Worm (Caenorhabditis elegans) whole organism, L4 larva: ENCODE measurements around the gene F44E5.2.

Experiments used
- F10B5.3 ChIP-seq: sonication (generic microtip); optimal IDR thresholded peaks from 2 replicates; lab custom pipeline; 2016; ENCODE audit warnings: mild to moderate bottlenecking, missing genetic modification characterization, missing compliant biosample characterization
- F26F4.8 ChIP-seq: fragments of 200-800 bp; sonication (Bioruptor generic); conservative IDR thresholded peaks from 2 replicates; pipeline ENCODE4 v1.3.6; 2022; ENCODE audit warnings: missing genetic modification characterization, missing compliant biosample characterization
- F37D6.2 ChIP-seq: sonication (generic microtip); optimal IDR thresholded peaks from 2 replicates; lab custom pipeline; 2016; ENCODE audit warnings: mild to moderate bottlenecking, missing genetic modification characterization, missing compliant biosample characterization
- F49E8.2 ChIP-seq: sonication (generic microtip); optimal IDR thresholded peaks from 2 replicates; lab custom pipeline; 2016; ENCODE audit warnings: missing compliant biosample characterization, mild to moderate bottlenecking, missing genetic modification characterization, borderline replicate concordance
- T20F7.1 ChIP-seq: fragments of 200-800 bp; sonication (Bioruptor generic); optimal IDR thresholded peaks from 2 replicates; lab custom pipeline; 2018; ENCODE audit warnings: mild to moderate bottlenecking, missing genetic modification characterization, missing compliant biosample characterization
- Y5F2A.4 ChIP-seq: fragments of 200-800 bp; sonication (Bioruptor generic); optimal IDR thresholded peaks from 2 replicates; lab custom pipeline; 2018; ENCODE audit warnings: mild to moderate bottlenecking, missing genetic modification characterization, missing compliant biosample characterization
- ZK546.5 ChIP-seq, 2 experiments: sonication (generic microtip); optimal IDR thresholded peaks; 2 replicates each; lab custom pipeline; 2017; ENCODE audit warnings: missing biosample characterization in 2 of 2, missing genetic modification characterization in 2 of 2
- aha-1 ChIP-seq: fragments of 150-350 bp; peaks from one replicate; lab custom pipeline; 2014; ENCODE audit warnings: missing biosample characterization, missing genetic modification characterization
- ama-1 ChIP-seq: fragments of 150-350 bp; optimal IDR thresholded peaks from 2 replicates; lab custom pipeline; 2014; ENCODE audit warnings: inconsistent platforms, mixed read lengths
- arid-1 ChIP-seq: fragments of 200-800 bp; sonication (Bioruptor generic); conservative IDR thresholded peaks from 2 replicates; pipeline ENCODE4 v1.3.6; 2022; ENCODE audit warnings: missing genetic modification reagents, missing genetic modification characterization, missing compliant biosample characterization
- ceh-20 ChIP-seq: fragments of 200-800 bp; sonication (Bioruptor generic); IDR thresholded peaks from 2 replicates; pipeline ENCODE4 v1.3.6; 2022; ENCODE audit warnings: missing genetic modification reagents, missing genetic modification characterization, missing compliant biosample characterization
- ceh-28 ChIP-seq: fragments of 150-350 bp; optimal IDR thresholded peaks from 2 replicates; lab custom pipeline; 2014; ENCODE audit warnings: missing biosample characterization, missing genetic modification reagents, missing genetic modification characterization
- ceh-32 ChIP-seq: sonication (generic microtip); optimal IDR thresholded peaks from 2 replicates; lab custom pipeline; 2016; ENCODE audit warnings: mild to moderate bottlenecking, missing genetic modification characterization, missing compliant biosample characterization; ENCODE audit not compliant: poor library complexity
- ceh-82 ChIP-seq: sonication (generic microtip); optimal IDR thresholded peaks from 2 replicates; lab custom pipeline; 2017; ENCODE audit warnings: missing biosample characterization, missing genetic modification characterization
- daf-16 ChIP-seq, 3 experiments: sonication (generic microtip); optimal IDR thresholded peaks; 2 replicates each; lab custom pipeline; 2016 to 2017; ENCODE audit warnings: missing genetic modification characterization in 3 of 3, missing genetic modification reagents in 3 of 3, mild to moderate bottlenecking in 2 of 3, missing compliant biosample characterization in 2 of 3, missing biosample characterization in 1 of 3, moderate library complexity in 1 of 3
- dmd-9 ChIP-seq: fragments of 200-800 bp; sonication (Bioruptor generic); IDR thresholded peaks from 2 replicates; pipeline ENCODE4 v1.3.6; 2022; ENCODE audit warnings: missing genetic modification reagents, missing genetic modification characterization, missing compliant biosample characterization
- dpl-1 ChIP-seq: fragments of 150-350 bp; optimal IDR thresholded peaks from 2 replicates; lab custom pipeline; 2014; ENCODE audit warnings: missing biosample characterization, missing genetic modification reagents, missing genetic modification characterization
- fkh-10 ChIP-seq: fragments of 150-350 bp; optimal IDR thresholded peaks from 2 replicates; lab custom pipeline; 2014; ENCODE audit warnings: missing biosample characterization, missing genetic modification reagents, missing genetic modification characterization
- gei-8 ChIP-seq: fragments of 200-800 bp; sonication (Bioruptor generic); optimal IDR thresholded peaks from 2 replicates; lab custom pipeline; 2018; ENCODE audit warnings: mild to moderate bottlenecking, missing genetic modification characterization, missing compliant biosample characterization
- hif-1 ChIP-seq, 2 experiments: sonication (generic microtip); optimal IDR thresholded peaks; 2 replicates each; lab custom pipeline; 2016 to 2017; ENCODE audit warnings: missing compliant biosample characterization in 2 of 2, missing genetic modification characterization in 2 of 2, missing genetic modification reagents in 2 of 2, missing genotype in 2 of 2, mild to moderate bottlenecking in 1 of 2
- hlh-30 ChIP-seq: sonication (generic microtip); optimal IDR thresholded peaks from 2 replicates; lab custom pipeline; 2017; ENCODE audit warnings: antibody characterized with exemption, mild to moderate bottlenecking, missing genetic modification characterization, missing compliant biosample characterization; ENCODE audit not compliant: insufficient read depth
- hmg-1.1 ChIP-seq: fragments of 200-800 bp; sonication (Bioruptor generic); IDR thresholded peaks from 2 replicates; pipeline ENCODE4 v1.3.6; 2022; ENCODE audit warnings: missing genetic modification reagents, missing genetic modification characterization, missing compliant biosample characterization
- jun-1 ChIP-seq: fragments of 150-350 bp; optimal IDR thresholded peaks from 2 replicates; lab custom pipeline; 2014; ENCODE audit warnings: missing biosample characterization, missing genetic modification reagents, missing genetic modification characterization
- lin-13 ChIP-seq: fragments of 150-350 bp; optimal IDR thresholded peaks from 2 replicates; lab custom pipeline; 2014; ENCODE audit warnings: missing biosample characterization, missing genetic modification reagents, missing genetic modification characterization
- lin-15B ChIP-seq: fragments of 150-350 bp; sonication (generic microtip); optimal IDR thresholded peaks from 3 replicates; lab custom pipeline; 2014; ENCODE audit warnings: missing biosample characterization, missing genetic modification characterization
- lin-38 ChIP-seq: fragments of 200-800 bp; sonication (Bioruptor generic); IDR thresholded peaks from 2 replicates; pipeline ENCODE4 v1.3.6; 2022; ENCODE audit warnings: missing genetic modification reagents, missing genetic modification characterization, missing compliant biosample characterization
- lir-3 ChIP-seq: sonication (generic microtip); optimal IDR thresholded peaks from 2 replicates; lab custom pipeline; 2016; ENCODE audit warnings: mild to moderate bottlenecking, missing genetic modification characterization, missing compliant biosample characterization
- lsy-2 ChIP-seq, 2 experiments: fragments of 150-350 bp in 1 of 2; sonication (generic microtip) in 1 of 2; optimal IDR thresholded peaks; 2 replicates each; lab custom pipeline; 2014 to 2017; ENCODE audit warnings: missing biosample characterization in 2 of 2, missing genetic modification characterization in 2 of 2
- madf-5 ChIP-seq, 2 experiments: fragments of 200-800 bp; sonication (Bioruptor generic); IDR thresholded peaks; 2 replicates each; pipeline ENCODE4 v1.3.6; 2022; ENCODE audit warnings: missing compliant biosample characterization in 2 of 2, missing genetic modification characterization in 2 of 2
- madf-9 ChIP-seq: fragments of 200-800 bp; sonication (Bioruptor generic); conservative IDR thresholded peaks from 2 replicates; pipeline ENCODE4 v1.3.6; 2022; ENCODE audit warnings: missing genetic modification reagents, missing genetic modification characterization, missing compliant biosample characterization
- mdt-29 ChIP-seq: fragments of 200-800 bp; sonication (Bioruptor generic); IDR thresholded peaks from 2 replicates; pipeline ENCODE4 v1.3.6; 2022; ENCODE audit warnings: missing genetic modification reagents, missing genetic modification characterization, missing compliant biosample characterization
- mep-1 ChIP-seq: fragments of 150-350 bp; sonication (generic microtip); optimal IDR thresholded peaks from 3 replicates; lab custom pipeline; 2014; ENCODE audit warnings: missing biosample characterization, missing genetic modification characterization
- mxl-3 ChIP-seq: fragments of 200-800 bp; sonication (Bioruptor generic); optimal IDR thresholded peaks from 2 replicates; lab custom pipeline; 2018; ENCODE audit warnings: mild to moderate bottlenecking, missing genetic modification characterization, missing compliant biosample characterization
- nhr-102 ChIP-seq: sonication (generic microtip); optimal IDR thresholded peaks from 2 replicates; lab custom pipeline; 2016; ENCODE audit warnings: mild to moderate bottlenecking, missing genetic modification characterization, moderate library complexity, missing compliant biosample characterization
- nhr-11 ChIP-seq: fragments of 150-350 bp; optimal IDR thresholded peaks from 2 replicates; lab custom pipeline; 2014; ENCODE audit warnings: missing biosample characterization, missing genetic modification characterization
- nhr-237 ChIP-seq: sonication (generic microtip); optimal IDR thresholded peaks from 2 replicates; lab custom pipeline; 2017; ENCODE audit warnings: missing biosample characterization, missing genetic modification characterization
- nhr-25 ChIP-seq: sonication (generic microtip); optimal IDR thresholded peaks from 2 replicates; lab custom pipeline; 2017; ENCODE audit warnings: missing genetic modification characterization, mild to moderate bottlenecking, missing compliant biosample characterization, antibody characterized with exemption, moderate library complexity, borderline replicate concordance; ENCODE audit not compliant: insufficient read depth
- nhr-42 ChIP-seq: fragments of 200-800 bp; sonication (Bioruptor generic); IDR thresholded peaks from 2 replicates; pipeline ENCODE4 v1.3.6; 2022; ENCODE audit warnings: missing genetic modification characterization, missing compliant biosample characterization
- nhr-6 ChIP-seq: fragments of 150-350 bp; optimal IDR thresholded peaks from 2 replicates; lab custom pipeline; 2014; ENCODE audit warnings: missing biosample characterization, missing genetic modification characterization
- pha-4 ChIP-seq, 2 experiments: fragments of 150-350 bp in 1 of 2; fragments of 200-800 bp in 1 of 2; sonication (Bioruptor generic) in 1 of 2; IDR thresholded peaks in 1 of 2; optimal IDR thresholded peaks in 1 of 2; 2 replicates each; pipeline versions ENCODE4 v1.3.6 to Lab custom; 2014 to 2022; ENCODE audit warnings: missing genetic modification characterization in 2 of 2, missing genetic modification reagents in 2 of 2, missing biosample characterization in 1 of 2, missing compliant biosample characterization in 1 of 2
- pqm-1 ChIP-seq: sonication (generic microtip); optimal IDR thresholded peaks from 2 replicates; lab custom pipeline; 2017; ENCODE audit warnings: missing biosample characterization, missing genetic modification characterization
- rbr-2 ChIP-seq: sonication (generic microtip); optimal IDR thresholded peaks from 2 replicates; lab custom pipeline; 2016; ENCODE audit warnings: missing genotype, missing genetic modification characterization, missing compliant biosample characterization
- snpc-1.2 ChIP-seq: fragments of 200-800 bp; sonication (Bioruptor generic); IDR thresholded peaks from 2 replicates; pipeline ENCODE4 v1.3.6; 2022; ENCODE audit warnings: missing genetic modification reagents, missing genetic modification characterization, missing compliant biosample characterization
- snpc-4 ChIP-seq: fragments of 150-350 bp; optimal IDR thresholded peaks from 2 replicates; lab custom pipeline; 2014; ENCODE audit warnings: missing biosample characterization, missing genetic modification characterization
- spr-3 ChIP-seq: fragments of 200-800 bp; sonication (Bioruptor generic); optimal IDR thresholded peaks from 2 replicates; lab custom pipeline; 2018; ENCODE audit warnings: mild to moderate bottlenecking, missing genetic modification characterization, missing compliant biosample characterization
- unc-39 ChIP-seq: sonication (generic microtip); optimal IDR thresholded peaks from 2 replicates; lab custom pipeline; 2017; ENCODE audit warnings: missing biosample characterization, missing genetic modification characterization
- zag-1 ChIP-seq: fragments of 150-350 bp; optimal IDR thresholded peaks from 2 replicates; lab custom pipeline; 2014; ENCODE audit warnings: missing biosample characterization, missing genetic modification characterization
- zip-11 ChIP-seq: fragments of 200-800 bp; sonication (Bioruptor generic); IDR thresholded peaks from 2 replicates; pipeline ENCODE4 v1.3.6; 2022; ENCODE audit warnings: missing genetic modification characterization, missing compliant biosample characterization

Gene F44E5.2

ce11 chrII:11749490-11750172 is 16.9 kb upstream of the F44E5.2 start (continued):
- TF ChIP-seq nhr-42 (peak; percentile 49; the same call in 1 of the 2 replicates), ceh-82 (tag; lab: Kevin White, UChicago) (no peak), mxl-3 (peak; percentile 79), snpc-1.2 (0 out of 2 replicates have a peak, but pooled peaks have one; percentile 49), lsy-2 (tag; optimal IDR thresholded peaks at IDR 0.05; lab: Kevin White, UChicago) (peak; percentile 66 to 67), madf-9 (GFP tag; lab: Robert Waterston, UW) (peak; percentile 73; the same call in 1 of the 2 replicates), ceh-20 (GFP tag; lab: Robert Waterston, UW) (peak; percentile 63; the same call in 1 of the 2 replicates), mep-1 (tag; lab: Kevin White, UChicago) (peak; percentile 90), nhr-25 (tag; lab: Kevin White, UChicago) (peak; percentile 10), ama-1 (no peak), madf-5 (GFP tag; IDR thresholded peaks at IDR 0.05; lab: Robert Waterston, UW) (no peak), F10B5.3 (peak; percentile 67), lir-3 (peak; percentile 58), nhr-237 (tag; lab: Kevin White, UChicago) (no peak), ceh-32 (tag; lab: Kevin White, UChicago) (peak; percentile 51), F26F4.8 (GFP tag; lab: Robert Waterston, UW) (no peak), nhr-102 (peak; percentile 67), jun-1 (tag; lab: Kevin White, UChicago) (peak; percentile 70), ZK546.5 (tag; optimal IDR thresholded peaks at IDR 0.05; lab: Kevin White, UChicago) (peak in 1 of 2 experiments; percentile 50), zag-1 (peak; percentile 60), unc-39 (tag; lab: Kevin White, UChicago) (no peak), F49E8.2 (tag; lab: Kevin White, UChicago) (no peak), T20F7.1 (GFP tag; lab: Kevin White, UChicago) (peak; percentile 82), pha-4 (GFP tag; IDR thresholded peaks at IDR 0.05; lab: Robert Waterston, UW) (peak; percentile 67), pha-4 (tag; optimal IDR thresholded peaks at IDR 0.05; lab: Kevin White, UChicago) (no peak), hlh-30 (tag; lab: Kevin White, UChicago) (peak; percentile 78), lin-15B (tag; lab: Kevin White, UChicago) (peak; percentile 6), zip-11 (GFP tag; lab: Robert Waterston, UW) (no peak), dpl-1 (GFP tag; lab: Kevin White, UChicago) (peak; percentile 43), nhr-11 (tag; lab: Kevin White, UChicago) (peak; percentile 62), dmd-9 (GFP tag; lab: Robert Waterston, UW) (no peak), fkh-10 (GFP tag; lab: Kevin White, UChicago) (peak; percentile 87), arid-1 (peak; percentile 41; the same call in 1 of the 2 replicates), daf-16 (GFP tag; optimal IDR thresholded peaks at IDR 0.05; lab: Kevin White, UChicago) (peak in 1 of 2 experiments; percentile 76), daf-16 (tag; optimal IDR thresholded peaks at IDR 0.05; lab: Kevin White, UChicago) (peak; percentile 58), pqm-1 (tag; lab: Kevin White, UChicago) (peak; percentile 10), lin-38 (GFP tag; lab: Robert Waterston, UW) (peak; percentile 61), hif-1 (tag; optimal IDR thresholded peaks at IDR 0.05; lab: Kevin White, UChicago) (peak; percentile 20 to 83), hmg-1.1 (GFP tag; lab: Robert Waterston, UW) (peak; percentile 84), spr-3 (GFP tag; lab: Kevin White, UChicago) (peak; percentile 79), gei-8 (GFP tag; lab: Kevin White, UChicago) (peak; percentile 69), lin-13 (peak; percentile 51), snpc-4 (tag; lab: Kevin White, UChicago) (no peak), nhr-6 (tag; lab: Kevin White, UChicago) (peak; percentile 68), ceh-28 (tag; lab: Kevin White, UChicago) (peak; percentile 81), F37D6.2 (tag; lab: Kevin White, UChicago) (peak; percentile 92), aha-1 (tag; lab: Kevin White, UChicago) (peak; percentile 96), Y5F2A.4 (GFP tag; lab: Kevin White, UChicago) (no peak), mdt-29 (GFP tag; lab: Robert Waterston, UW) (peak; percentile 68; the same call in 1 of the 2 replicates), rbr-2 (tag; lab: Kevin White, UChicago) (peak; percentile 92)
